Worm (Caenorhabditis elegans): ENCODE measurements around the gene srd-59.

DNA sequence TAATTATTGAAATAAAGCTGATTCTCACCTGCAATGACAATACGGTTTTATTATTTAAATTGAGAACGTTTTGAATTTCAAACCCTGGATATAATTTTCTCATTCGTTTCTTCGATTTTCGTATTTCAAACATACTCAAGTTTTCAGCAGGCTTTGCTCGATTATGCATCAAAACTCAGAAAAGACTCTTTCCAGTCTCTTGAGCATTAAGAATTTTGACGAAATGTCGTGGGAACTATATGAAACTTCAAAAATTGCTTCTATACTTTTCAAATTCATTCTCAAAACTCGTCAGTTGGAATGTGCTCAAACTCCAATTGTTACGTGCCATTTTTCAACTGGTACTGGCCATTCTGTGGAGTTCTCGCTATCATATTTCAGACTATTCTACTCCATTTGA lies at the start of gene srd-59:
- no peak for TF ChIP-seq ztf-11 (tag; optimal IDR thresholded peaks at IDR 0.05)
- no peak for TF ChIP-seq M03D4.4 (tag; optimal IDR thresholded peaks at IDR 0.05)
- no peak for TF ChIP-seq mab-5 (tag; optimal IDR thresholded peaks at IDR 0.05)

Data from whole organism, mixed stage, embryonic.